Worm (Caenorhabditis elegans) whole organism, L2 larva: Measurements from ENCODE around the gene Y47D3A.32.

ENCODE experiments used
- C34F6.9 ChIP-seq: fragments of 150-350 bp; optimal IDR thresholded peaks from 2 replicates; lab custom pipeline; 2014; ENCODE audit warnings: missing biosample characterization, missing genetic modification characterization
- R02D3.7 ChIP-seq: fragments of 150-350 bp; optimal IDR thresholded peaks from 2 replicates; lab custom pipeline; 2014; ENCODE audit warnings: missing biosample characterization, missing genetic modification characterization
- Y55F3AM.14 ChIP-seq: fragments of 200-800 bp; sonication (Bioruptor generic); optimal IDR thresholded peaks from 2 replicates; lab custom pipeline; 2018; ENCODE audit warnings: mild to moderate bottlenecking, missing genetic modification characterization, missing compliant biosample characterization
- alr-1 ChIP-seq: fragments of 150-350 bp; optimal IDR thresholded peaks from 2 replicates; lab custom pipeline; 2014; ENCODE audit warnings: missing biosample characterization, missing genetic modification characterization
- ama-1 ChIP-seq: fragments of 150-350 bp; optimal IDR thresholded peaks from 2 replicates; lab custom pipeline; 2018; ENCODE audit warnings: inconsistent platforms
- blmp-1 ChIP-seq: sonication (generic microtip); optimal IDR thresholded peaks from 2 replicates; lab custom pipeline; 2017; ENCODE audit warnings: missing genetic modification characterization, mild to moderate bottlenecking, missing compliant biosample characterization, antibody characterized with exemption, moderate library complexity; ENCODE audit not compliant: insufficient read depth
- ceh-16 ChIP-seq: fragments of 150-350 bp; optimal IDR thresholded peaks from 2 replicates; lab custom pipeline; 2014; ENCODE audit warnings: missing biosample characterization, missing genetic modification characterization
- ceh-82 ChIP-seq: fragments of 150-350 bp; optimal IDR thresholded peaks from 2 replicates; lab custom pipeline; 2014; ENCODE audit warnings: missing biosample characterization, missing genetic modification characterization
- crh-2 ChIP-seq: sonication (generic microtip); optimal IDR thresholded peaks from 2 replicates; lab custom pipeline; 2017; ENCODE audit warnings: missing biosample characterization, missing genetic modification characterization
- dmd-4 ChIP-seq: sonication (generic microtip); optimal IDR thresholded peaks from 2 replicates; lab custom pipeline; 2017; ENCODE audit warnings: missing biosample characterization, missing genetic modification characterization
- elt-1 ChIP-seq: fragments of 150-350 bp; optimal IDR thresholded peaks from 2 replicates; lab custom pipeline; 2014; ENCODE audit warnings: missing biosample characterization, missing genetic modification characterization
- elt-3 ChIP-seq: sonication (generic microtip); optimal IDR thresholded peaks from 2 replicates; lab custom pipeline; 2017; ENCODE audit warnings: missing biosample characterization, missing genetic modification characterization
- fos-1 ChIP-seq: fragments of 150-350 bp; optimal IDR thresholded peaks from 2 replicates; lab custom pipeline; 2014; ENCODE audit warnings: missing biosample characterization, missing genetic modification characterization
- gmeb-1 ChIP-seq: fragments of 150-350 bp; optimal IDR thresholded peaks from 2 replicates; lab custom pipeline; 2014; ENCODE audit warnings: missing biosample characterization, missing genetic modification characterization
- lin-13 ChIP-seq: fragments of 150-350 bp; optimal IDR thresholded peaks from 2 replicates; lab custom pipeline; 2014; ENCODE audit warnings: missing biosample characterization, missing genetic modification reagents, missing genetic modification characterization
- mdl-1 ChIP-seq, 2 experiments: fragments of 150-350 bp in 1 of 2; sonication (generic microtip) in 1 of 2; optimal IDR thresholded peaks; 2 replicates each; lab custom pipeline; 2017; ENCODE audit warnings: missing biosample characterization in 2 of 2, missing genetic modification characterization in 2 of 2
- nhr-12 ChIP-seq: fragments of 150-350 bp; optimal IDR thresholded peaks from 2 replicates; lab custom pipeline; 2014; ENCODE audit warnings: missing biosample characterization, missing genetic modification characterization
- nhr-21 ChIP-seq: fragments of 150-350 bp; optimal IDR thresholded peaks from 2 replicates; lab custom pipeline; 2014; ENCODE audit warnings: missing biosample characterization, missing genetic modification characterization
- nhr-25 ChIP-seq: fragments of 150-350 bp; sonication (generic microtip); optimal IDR thresholded peaks from 3 replicates; lab custom pipeline; 2014; ENCODE audit warnings: missing biosample characterization, missing genetic modification characterization
- nhr-6 ChIP-seq: fragments of 150-350 bp; optimal IDR thresholded peaks from 2 replicates; lab custom pipeline; 2014; ENCODE audit warnings: missing biosample characterization, missing genetic modification characterization
- nhr-77 ChIP-seq: fragments of 150-350 bp; optimal IDR thresholded peaks from 2 replicates; lab custom pipeline; 2014; ENCODE audit warnings: missing biosample characterization, missing genetic modification characterization
- peb-1 ChIP-seq: fragments of 150-350 bp; optimal IDR thresholded peaks from 2 replicates; lab custom pipeline; 2014; ENCODE audit warnings: missing biosample characterization, missing genetic modification characterization
- skn-1 ChIP-seq: sonication (generic microtip); optimal IDR thresholded peaks from 2 replicates; lab custom pipeline; 2017; ENCODE audit warnings: missing biosample characterization, missing genetic modification characterization
- sma-3 ChIP-seq: sonication (generic microtip); optimal IDR thresholded peaks from 2 replicates; lab custom pipeline; 2016; ENCODE audit warnings: missing genetic modification reagents, missing genetic modification characterization, missing compliant biosample characterization
- sma-9 ChIP-seq, 2 experiments: fragments of 150-350 bp in 1 of 2; sonication (generic microtip) in 1 of 2; optimal IDR thresholded peaks; 2 replicates each; lab custom pipeline; 2014 to 2016; ENCODE audit warnings: missing genetic modification characterization in 2 of 2, mild to moderate bottlenecking in 1 of 2, missing biosample characterization in 1 of 2, missing compliant biosample characterization in 1 of 2, missing genetic modification reagents in 1 of 2, moderate library complexity in 1 of 2
- snpc-4 ChIP-seq: fragments of 150-350 bp; optimal IDR thresholded peaks from 2 replicates; lab custom pipeline; 2014; ENCODE audit warnings: missing biosample characterization, missing genetic modification characterization
- unc-39 ChIP-seq: fragments of 150-350 bp; optimal IDR thresholded peaks from 2 replicates; lab custom pipeline; 2014; ENCODE audit warnings: missing biosample characterization, missing genetic modification characterization
- zag-1 ChIP-seq: fragments of 150-350 bp; optimal IDR thresholded peaks from 2 replicates; lab custom pipeline; 2014; ENCODE audit warnings: missing biosample characterization, missing genetic modification characterization
- ztf-1 ChIP-seq: fragments of 200-800 bp; sonication (Bioruptor generic); conservative IDR thresholded peaks from 2 replicates; pipeline ENCODE4 v1.3.6; 2022; ENCODE audit warnings: missing genetic modification characterization, missing compliant biosample characterization
- ztf-11 ChIP-seq: sonication (generic microtip); optimal IDR thresholded peaks from 2 replicates; lab custom pipeline; 2017; ENCODE audit warnings: missing biosample characterization, missing genetic modification characterization

Gene Y47D3A.32

ce11 chrIII:11243421-11243820 lies 8.8 kb upstream of the Y47D3A.32 start (continued):
- TF ChIP-seq sma-9 (GFP tag; optimal IDR thresholded peaks at IDR 0.05; lab: Kevin White, UChicago) (peak; percentile 85), sma-9 (tag; optimal IDR thresholded peaks at IDR 0.05; lab: Kevin White, UChicago) (no peak), ceh-82 (tag; lab: Kevin White, UChicago) (no peak), ama-1 (no peak)

- no peak for TF ChIP-seq unc-39 (tag; lab: Kevin White, UChicago)
- TF ChIP-seq gmeb-1 (tag; lab: Kevin White, UChicago): peak; percentile 18
Measured at ce11 chrIII:11244338-11244737, 7.9 kb upstream of the Y47D3A.32 start.

- TF ChIP-seq ceh-16 (tag; lab: Kevin White, UChicago) (no peak), nhr-25 (tag; lab: Kevin White, UChicago) (no peak), skn-1 (tag; lab: Kevin White, UChicago) (no peak), nhr-77 (tag; lab: Kevin White, UChicago) (no peak), nhr-6 (no peak), Y55F3AM.14 (no peak), elt-3 (tag; lab: Kevin White, UChicago) (no peak), nhr-21 (tag; lab: Kevin White, UChicago) (no peak), fos-1 (no peak), C34F6.9 (tag; lab: Kevin White, UChicago) (no peak), ztf-11 (tag; lab: Kevin White, UChicago) (no peak), snpc-4 (tag; lab: Kevin White, UChicago) (no peak), ceh-82 (tag; lab: Kevin White, UChicago) (no peak)
Measured at ce11 chrIII:11244820-11245219, 7.4 kb upstream of the Y47D3A.32 start, which contains the start of gene rsks-1. TSS of gene rsks-1 (plus strand) at chrIII:11245120.

- TF ChIP-seq lin-13 (no peak), nhr-12 (tag; lab: Kevin White, UChicago) (no peak), elt-1 (tag; lab: Kevin White, UChicago) (no peak), snpc-4 (tag; lab: Kevin White, UChicago) (no peak)
Measured at ce11 chrIII:11246588-11246987, 5.6 kb upstream of the Y47D3A.32 start.

ce11 chrIII:11248897-11249296 lies 3.3 kb upstream of the Y47D3A.32 start:
- TF ChIP-seq sma-9 (GFP tag; optimal IDR thresholded peaks at IDR 0.05; lab: Kevin White, UChicago) (no peak), sma-9 (tag; optimal IDR thresholded peaks at IDR 0.05; lab: Kevin White, UChicago) (no peak), elt-3 (tag; lab: Kevin White, UChicago) (no peak), alr-1 (tag; lab: Kevin White, UChicago) (no peak), crh-2 (tag; lab: Kevin White, UChicago) (no peak), ceh-16 (tag; lab: Kevin White, UChicago) (no peak), ceh-82 (tag; lab: Kevin White, UChicago) (no peak), mdl-1 (tag; optimal IDR thresholded peaks at IDR 0.05; lab: Kevin White, UChicago) (no peak), zag-1 (tag; lab: Kevin White, UChicago) (no peak)

ce11 chrIII:11255072-11255471 lies 2.9 kb downstream of the Y47D3A.32 start:
- no peak for TF ChIP-seq zag-1 (tag; lab: Kevin White, UChicago)
- TF ChIP-seq ztf-1 (GFP tag; lab: Robert Waterston, UW): no peak
- TF ChIP-seq R02D3.7 (tag; lab: Kevin White, UChicago): no peak
- TF ChIP-seq gmeb-1 (tag; lab: Kevin White, UChicago): peak; percentile 23
- no peak for TF ChIP-seq dmd-4
- no peak for TF ChIP-seq peb-1 (tag; lab: Kevin White, UChicago)
- TF ChIP-seq nhr-25 (tag; lab: Kevin White, UChicago): peak; percentile 82
- TF ChIP-seq snpc-4 (tag; lab: Kevin White, UChicago): no peak
- TF ChIP-seq sma-3 (GFP tag; lab: Kevin White, UChicago): peak; percentile 23
- no peak for TF ChIP-seq ama-1
- peak; percentile 70 for TF ChIP-seq blmp-1 (tag; lab: Kevin White, UChicago)
- no peak for TF ChIP-seq ceh-82 (tag; lab: Kevin White, UChicago)
- peak; percentile 38 for TF ChIP-seq nhr-21 (tag; lab: Kevin White, UChicago)
- peak; percentile 75 for TF ChIP-seq sma-9 (GFP tag; optimal IDR thresholded peaks at IDR 0.05; lab: Kevin White, UChicago)
- TF ChIP-seq sma-9 (tag; optimal IDR thresholded peaks at IDR 0.05; lab: Kevin White, UChicago): no peak
- TF ChIP-seq, all 48 proteins: peak for 6
